Fruit fly (Drosophila melanogaster) whole organism, embryonic: Measurements from ENCODE around the gene CG13894.

ENCODE experiments used
- Ada2b ChIP-seq: fragments of 200-800 bp; sonication (Bioruptor generic); IDR thresholded peaks from 2 replicates; pipeline ENCODE4 v1.3.6; 2022; ENCODE audit warnings: missing biosample characterization, missing genetic modification characterization
- CG10147 ChIP-seq: fragments of 200-800 bp; sonication (Bioruptor generic); optimal IDR thresholded peaks from 2 replicates; lab custom pipeline; 2019; ENCODE audit warnings: missing biosample characterization, mild to moderate bottlenecking, missing genetic modification characterization, moderate library complexity
- CG10321 ChIP-seq: fragments of 200-800 bp; sonication (Bioruptor generic); IDR thresholded peaks from 2 replicates; pipeline ENCODE4 v1.3.6; 2022; ENCODE audit warnings: missing biosample characterization, missing genetic modification characterization
- CG10462 ChIP-seq: fragments of 200-800 bp; sonication (Bioruptor generic); optimal IDR thresholded peaks from 2 replicates; lab custom pipeline; 2016; ENCODE audit warnings: missing biosample characterization, missing genetic modification characterization
- CG14667 ChIP-seq: fragments of 200-800 bp; sonication (Bioruptor generic); IDR thresholded peaks from 2 replicates; pipeline ENCODE4 v1.3.6; 2022; ENCODE audit warnings: missing biosample characterization, missing genetic modification characterization
- CG1647 ChIP-seq: fragments of 200-800 bp; sonication (Bioruptor generic); optimal IDR thresholded peaks from 3 replicates; lab custom pipeline; 2016; ENCODE audit warnings: missing biosample characterization, missing genetic modification characterization
- CG16863 ChIP-seq: fragments of 200-800 bp; sonication (Bioruptor generic); optimal IDR thresholded peaks from 3 replicates; lab custom pipeline; 2016; ENCODE audit warnings: missing biosample characterization, missing genetic modification characterization
- CG18011 ChIP-seq: fragments of 200-800 bp; sonication (Bioruptor generic); optimal IDR thresholded peaks from 2 replicates; lab custom pipeline; 2017; ENCODE audit warnings: missing biosample characterization, missing genetic modification characterization, mild to moderate bottlenecking, moderate library complexity, missing genotype
- CG18476 ChIP-seq: fragments of 200-800 bp; sonication (Bioruptor generic); optimal IDR thresholded peaks from 2 replicates; lab custom pipeline; 2016; ENCODE audit warnings: missing biosample characterization, mild to moderate bottlenecking, missing genetic modification characterization
- CG3065 ChIP-seq: fragments of 200-800 bp; sonication (Bioruptor generic); optimal IDR thresholded peaks from 2 replicates; lab custom pipeline; 2016; ENCODE audit warnings: missing biosample characterization, missing genetic modification characterization
- CG4404 ChIP-seq: fragments of 200-800 bp; sonication (Bioruptor generic); IDR thresholded peaks from 2 replicates; pipeline ENCODE4 v1.3.6; 2022; ENCODE audit warnings: missing biosample characterization, missing genetic modification characterization
- CG4424 ChIP-seq: fragments of 200-800 bp; sonication (Bioruptor generic); optimal IDR thresholded peaks from 3 replicates; lab custom pipeline; 2016; ENCODE audit warnings: missing biosample characterization, missing genetic modification characterization
- CG4854 ChIP-seq: fragments of 200-800 bp; sonication (Bioruptor generic); optimal IDR thresholded peaks from 2 replicates; lab custom pipeline; 2016; ENCODE audit warnings: missing biosample characterization, missing genetic modification characterization, inconsistent platforms
- CG6683 ChIP-seq: fragments of 200-800 bp; sonication (Bioruptor generic); optimal IDR thresholded peaks from 2 replicates; lab custom pipeline; 2017; ENCODE audit warnings: missing biosample characterization, mild to moderate bottlenecking, missing genetic modification characterization, missing genetic modification reagents
- CG7987 ChIP-seq: fragments of 200-800 bp; sonication (Bioruptor generic); optimal IDR thresholded peaks from 2 replicates; lab custom pipeline; 2018; ENCODE audit warnings: missing biosample characterization, mild to moderate bottlenecking, missing genetic modification characterization, moderate library complexity
- CG8281 ChIP-seq: fragments of 200-800 bp; sonication (Bioruptor generic); optimal IDR thresholded peaks from 2 replicates; lab custom pipeline; 2018; ENCODE audit warnings: missing biosample characterization, mild to moderate bottlenecking, missing genetic modification characterization, moderate library complexity
- CG8290 ChIP-seq, 3 experiments: fragments of 200-800 bp; sonication (Bioruptor generic); optimal IDR thresholded peaks; 2 replicates each; lab custom pipeline; 2016 to 2019; ENCODE audit warnings: missing biosample characterization in 3 of 3, missing genetic modification characterization in 3 of 3, mild to moderate bottlenecking in 2 of 3, moderate library complexity in 1 of 3
- ERR ChIP-seq: fragments of 200-800 bp; sonication (Bioruptor generic); optimal IDR thresholded peaks from 2 replicates; lab custom pipeline; 2016; ENCODE audit warnings: missing biosample characterization, missing genetic modification characterization
- Fer1 ChIP-seq: fragments of 200-800 bp; sonication (Bioruptor generic); optimal IDR thresholded peaks from 2 replicates; lab custom pipeline; 2017; ENCODE audit warnings: missing biosample characterization, mild to moderate bottlenecking, missing genetic modification characterization
- HmgZ ChIP-seq: fragments of 200-800 bp; sonication (Bioruptor generic); optimal IDR thresholded peaks from 2 replicates; lab custom pipeline; 2018; ENCODE audit warnings: missing biosample characterization, mild to moderate bottlenecking, missing genetic modification characterization
- Kr ChIP-seq: fragments of 200-800 bp; sonication (Bioruptor generic); optimal IDR thresholded peaks from 2 replicates; lab custom pipeline; 2017; ENCODE audit warnings: missing biosample characterization, mild to moderate bottlenecking, missing genetic modification characterization
- MESR4 ChIP-seq: fragments of 200-800 bp; sonication (Bioruptor generic); optimal IDR thresholded peaks from 2 replicates; lab custom pipeline; 2018; ENCODE audit warnings: missing biosample characterization, mild to moderate bottlenecking, missing genetic modification characterization, moderate library complexity
- Pdp1 ChIP-seq, 2 experiments: fragments of 200-800 bp; sonication (Bioruptor generic); optimal IDR thresholded peaks; 3 replicates each; lab custom pipeline; 2016; ENCODE audit warnings: missing biosample characterization in 2 of 2, missing genetic modification characterization in 2 of 2, mild to moderate bottlenecking in 1 of 2, moderate library complexity in 1 of 2
- Poxn ChIP-seq: fragments of 200-800 bp; sonication (Bioruptor generic); IDR thresholded peaks from 2 replicates; pipeline ENCODE4 v1.3.6; 2022; ENCODE audit warnings: missing biosample characterization, missing genetic modification characterization
- Taf1 ChIP-seq: fragments of 200-800 bp; sonication (Bioruptor generic); IDR thresholded peaks from 2 replicates; pipeline ENCODE4 v1.3.6; 2022; ENCODE audit warnings: missing biosample characterization, missing genetic modification characterization
- abd-A ChIP-seq: fragments of 200-800 bp; sonication (Bioruptor generic); optimal IDR thresholded peaks from 3 replicates; lab custom pipeline; 2019; ENCODE audit warnings: missing biosample characterization, mild to moderate bottlenecking, missing genetic modification characterization, moderate library complexity
- btn ChIP-seq: fragments of 200-800 bp; sonication (Bioruptor generic); optimal IDR thresholded peaks from 2 replicates; lab custom pipeline; 2016; ENCODE audit warnings: missing biosample characterization, missing genetic modification characterization
- cas ChIP-seq: fragments of 200-800 bp; sonication (Bioruptor generic); IDR thresholded peaks from 2 replicates; pipeline ENCODE4 v1.3.6; 2022; ENCODE audit warnings: missing biosample characterization, missing genetic modification characterization
- crol ChIP-seq: fragments of 200-800 bp; sonication (Bioruptor generic); IDR thresholded peaks from 2 replicates; pipeline ENCODE4 v1.3.6; 2022; ENCODE audit warnings: missing biosample characterization, missing genetic modification characterization
- dan ChIP-seq: fragments of 200-800 bp; sonication (Bioruptor generic); IDR thresholded peaks from 2 replicates; pipeline ENCODE4 v1.3.6; 2022; ENCODE audit warnings: missing biosample characterization, missing genetic modification characterization
- eve ChIP-seq, 2 experiments: fragments of >200 bp; optimal IDR thresholded peaks; 2 replicates each; lab custom pipeline; 2017; ENCODE audit warnings: missing biosample characterization in 2 of 2, missing genetic modification characterization in 2 of 2
- eyg ChIP-seq: fragments of 200-800 bp; sonication (Bioruptor generic); optimal IDR thresholded peaks from 3 replicates; lab custom pipeline; 2016; ENCODE audit warnings: missing biosample characterization, missing genetic modification characterization
- fru ChIP-seq: fragments of >200 bp; optimal IDR thresholded peaks from 2 replicates; lab custom pipeline; 2017
- hb ChIP-seq: fragments of 200-800 bp; sonication (Bioruptor generic); IDR thresholded peaks from 3 replicates; pipeline ENCODE4 v1.3.6; 2022; ENCODE audit warnings: missing biosample characterization, missing genetic modification characterization; ENCODE audit not compliant: partially characterized antibody
- hkb ChIP-seq, 2 experiments: fragments of 200-800 bp in 1 of 2; fragments of >200 bp in 1 of 2; sonication (Bioruptor generic) in 1 of 2; IDR thresholded peaks in 1 of 2; optimal IDR thresholded peaks in 1 of 2; 2 replicates each; pipeline versions ENCODE4 v1.3.6 to Lab custom; 2017 to 2022; ENCODE audit warnings: missing biosample characterization in 1 of 2, missing genetic modification characterization in 1 of 2
- hth ChIP-seq: fragments of >200 bp; optimal IDR thresholded peaks from 2 replicates; lab custom pipeline; 2017; ENCODE audit warnings: inconsistent platforms
- jing ChIP-seq: fragments of 200-800 bp; sonication (Bioruptor generic); optimal IDR thresholded peaks from 2 replicates; lab custom pipeline; 2018; ENCODE audit warnings: missing biosample characterization, mild to moderate bottlenecking, missing genetic modification characterization
- jumu ChIP-seq: fragments of 200-800 bp; sonication (Bioruptor generic); optimal IDR thresholded peaks from 3 replicates; lab custom pipeline; 2016; ENCODE audit warnings: missing biosample characterization, missing genetic modification characterization
- kni ChIP-seq: fragments of 200-800 bp; sonication (Bioruptor generic); optimal IDR thresholded peaks from 3 replicates; lab custom pipeline; 2017; ENCODE audit warnings: mild to moderate bottlenecking, missing biosample characterization, missing genetic modification reagents, missing genetic modification characterization
- lbe ChIP-seq: fragments of 200-800 bp; sonication (Bioruptor generic); optimal IDR thresholded peaks from 2 replicates; lab custom pipeline; 2016; ENCODE audit warnings: missing biosample characterization, mild to moderate bottlenecking, missing genetic modification characterization
- mirr ChIP-seq: fragments of 200-800 bp; sonication (Bioruptor generic); optimal IDR thresholded peaks from 3 replicates; lab custom pipeline; 2018; ENCODE audit warnings: missing biosample characterization, mild to moderate bottlenecking, missing genetic modification characterization
- otp ChIP-seq: fragments of 200-800 bp; sonication (Bioruptor generic); IDR thresholded peaks from 3 replicates; pipeline ENCODE4, ENCODE4 v1.3.6; 2022; ENCODE audit warnings: missing biosample characterization, missing genetic modification characterization
- pan ChIP-seq, 4 experiments: fragments of >200 bp in 3 of 4; fragments of 200-800 bp in 1 of 4; sonication (Bioruptor generic) in 1 of 4; optimal IDR thresholded peaks in 3 of 4; IDR thresholded peaks in 1 of 4; 2 replicates each; pipeline versions ENCODE4 v1.3.6 to Lab custom; 2017 to 2022; ENCODE audit warnings: missing biosample characterization in 2 of 4, missing genetic modification characterization in 2 of 4, mixed read lengths in 1 of 4
- sens-2 ChIP-seq: fragments of 200-800 bp; sonication (Bioruptor generic); IDR thresholded peaks from 2 replicates; pipeline ENCODE4 v1.3.6; 2022; ENCODE audit warnings: missing biosample characterization, missing genetic modification characterization
- ssp ChIP-seq: fragments of 200-800 bp; sonication (Bioruptor generic); IDR thresholded peaks from 2 replicates; pipeline ENCODE4 v1.3.6; 2022; ENCODE audit warnings: missing biosample characterization, missing genetic modification characterization
- sug ChIP-seq: fragments of 200-800 bp; optimal IDR thresholded peaks from 2 replicates; lab custom pipeline; 2019; ENCODE audit warnings: missing biosample characterization, mild to moderate bottlenecking, missing genetic modification characterization, moderate library complexity
- tin ChIP-seq: fragments of 200-800 bp; sonication (Bioruptor generic); optimal IDR thresholded peaks from 3 replicates; lab custom pipeline; 2016; ENCODE audit warnings: missing biosample characterization, missing genetic modification characterization
- toy ChIP-seq: fragments of 200-800 bp; sonication (Bioruptor generic); IDR thresholded peaks from 2 replicates; pipeline ENCODE4 v1.3.6; 2022; ENCODE audit warnings: missing biosample characterization, missing genetic modification characterization
- vvl ChIP-seq: fragments of 200-800 bp; sonication (Bioruptor generic); IDR thresholded peaks from 2 replicates; pipeline ENCODE4 v1.3.6; 2022; ENCODE audit warnings: missing biosample characterization, missing genetic modification characterization
- z ChIP-seq: fragments of 200-800 bp; sonication (Bioruptor generic); IDR thresholded peaks from 3 replicates; pipeline ENCODE4 v1.3.6; 2022; ENCODE audit warnings: missing biosample characterization, missing genetic modification characterization

The CG13894 gene

dm6 chr3L:645426-646036 lies 53.4 kb downstream of the CG13894 start (continued):
- no peak for TF ChIP-seq cas (GFP tag; lab: Robert Waterston, UW)
- TF ChIP-seq pan (optimal IDR thresholded peaks at IDR 0.05; lab: Kevin White, UChicago), result no peak
- no peak for TF ChIP-seq pan (GFP tag; optimal IDR thresholded peaks at IDR 0.05 in 1 of 2, IDR thresholded peaks at IDR 0.05 in 1 of 2)
- TF ChIP-seq CG16863, result no peak
- no peak for TF ChIP-seq CG14667 (GFP tag; lab: Robert Waterston, UW)
- no peak for TF ChIP-seq ERR (GFP tag; lab: Kevin White, UChicago)
- no peak for TF ChIP-seq jing
- TF ChIP-seq ssp (GFP tag; lab: Robert Waterston, UW), result no peak
- no peak for TF ChIP-seq CG8290 (GFP tag; optimal IDR thresholded peaks at IDR 0.05; lab: Kevin White, UChicago)
- no peak for TF ChIP-seq CG8290 (tag; optimal IDR thresholded peaks at IDR 0.05; lab: Kevin White, UChicago)
- TF ChIP-seq hth (lab: Kevin White, UChicago), result no peak
- no peak for TF ChIP-seq CG4854
- TF ChIP-seq dan (GFP tag; lab: Robert Waterston, UW), result no peak
- no peak for TF ChIP-seq hkb (optimal IDR thresholded peaks at IDR 0.05; lab: Kevin White, UChicago)
- 0 out of 2 replicates have a peak, but pooled peaks have one; percentile 11 for TF ChIP-seq hkb (GFP tag; IDR thresholded peaks at IDR 0.05; lab: Robert Waterston, UW)
- TF ChIP-seq toy, result no peak
- TF ChIP-seq CG10321 (GFP tag; lab: Robert Waterston, UW), result no peak
- no peak for TF ChIP-seq mirr (GFP tag; lab: Kevin White, UChicago)
- no peak for TF ChIP-seq CG10462 (GFP tag; lab: Kevin White, UChicago)
- TF ChIP-seq fru (lab: Kevin White, UChicago), result no peak
- no peak; the same call in 1 of the 2 replicates for TF ChIP-seq vvl (GFP tag; lab: Robert Waterston, UW)
- no peak for TF ChIP-seq Poxn (GFP tag; lab: Robert Waterston, UW)
- no peak for TF ChIP-seq Fer1 (GFP tag; lab: Kevin White, UChicago)
- no peak for TF ChIP-seq Kr
- TF ChIP-seq tin, result no peak
- no peak for TF ChIP-seq HmgZ
- no peak for TF ChIP-seq sug
- TF ChIP-seq Ada2b, result no peak
- TF ChIP-seq CG4424 (GFP tag; lab: Kevin White, UChicago), result no peak
- peak; percentile 45 for TF ChIP-seq CG18011 (GFP tag; lab: Kevin White, UChicago)
- TF ChIP-seq CG8281 (tag; lab: Kevin White, UChicago), result no peak
- TF ChIP-seq kni (GFP tag; lab: Kevin White, UChicago), result peak; percentile 27
- TF ChIP-seq crol (GFP tag; lab: Robert Waterston, UW), result peak; percentile 84
- no peak for TF ChIP-seq eyg (GFP tag; lab: Kevin White, UChicago)
- TF ChIP-seq hb, result no peak
- no peak for TF ChIP-seq CG3065 (GFP tag; lab: Kevin White, UChicago)
- TF ChIP-seq btn (GFP tag; lab: Kevin White, UChicago), result no peak
- no peak for TF ChIP-seq CG4404 (GFP tag; lab: Robert Waterston, UW)
- no peak for TF ChIP-seq sens-2 (GFP tag; lab: Robert Waterston, UW)
- no peak for TF ChIP-seq eve (GFP tag; optimal IDR thresholded peaks at IDR 0.05; lab: Kevin White, UChicago)
- TF ChIP-seq MESR4 (GFP tag; lab: Kevin White, UChicago), result no peak
- no peak for TF ChIP-seq CG10147
- TF ChIP-seq Taf1 (GFP tag; lab: Robert Waterston, UW), result no peak
- 0 out of 3 replicates have a peak, but pooled peaks have one; percentile 37 for TF ChIP-seq otp (GFP tag; lab: Robert Waterston, UW)
- TF ChIP-seq CG1647, result no peak
- no peak for TF ChIP-seq Pdp1 (GFP tag; optimal IDR thresholded peaks at IDR 0.05; lab: Kevin White, UChicago)
- no peak for TF ChIP-seq lbe (GFP tag; lab: Kevin White, UChicago)
- no peak for TF ChIP-seq CG7987 (GFP tag; lab: Kevin White, UChicago)
- no peak for TF ChIP-seq CG18476
- no peak for TF ChIP-seq z (GFP tag; lab: Robert Waterston, UW)
- TF ChIP-seq abd-A, result no peak
- no peak for TF ChIP-seq CG6683 (GFP tag; lab: Kevin White, UChicago)
- TF ChIP-seq jumu, result no peak
